Worm (Caenorhabditis elegans): ENCODE measurements around the gene dcr-1.

Gene dcr-1

ce11 chrIII:8037941-8038340 lies 42.1 kb downstream of the dcr-1 start, which contains the start of gene dpf-6:
Gene dpf-6, plus strand, starts transcription at chrIII:8038241.
- TF ChIP-seq B0019.2 (GFP tag; conservative IDR thresholded peaks at IDR 0.05) (no peak), F23B12.7 (tag; optimal IDR thresholded peaks at IDR 0.05; ENCODE audit: insufficient read depth) (no peak), ztf-18 (tag; optimal IDR thresholded peaks at IDR 0.05) (no peak), hlh-26 (GFP tag; conservative IDR thresholded peaks at IDR 0.05) (no peak), aptf-2 (GFP tag; conservative IDR thresholded peaks at IDR 0.05) (no peak), sea-2 (GFP tag; IDR thresholded peaks at IDR 0.05) (no peak), lag-1 (GFP tag; IDR thresholded peaks at IDR 0.05) (no peak), Y56A3A.18 (GFP tag; IDR thresholded peaks at IDR 0.05) (no peak)

DNA sequence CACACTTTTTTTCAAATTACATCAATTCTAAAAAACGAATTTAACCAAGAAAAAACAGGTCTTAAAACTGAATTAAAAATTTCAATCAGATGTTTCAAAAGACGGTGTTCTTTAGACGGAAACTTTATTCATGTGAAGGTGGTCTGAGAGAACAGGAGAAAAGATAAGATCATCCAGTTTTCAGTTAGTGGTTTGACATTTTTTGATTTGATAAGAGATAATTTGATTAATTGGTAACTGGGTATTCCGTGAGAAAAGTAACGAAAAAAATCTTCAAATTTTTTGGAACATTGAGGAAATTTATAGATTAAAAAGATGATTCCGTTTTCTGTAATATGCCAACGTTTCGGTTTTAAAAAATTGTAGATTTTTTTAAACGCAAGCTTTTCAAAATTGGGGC lies 43.6 kb downstream of the dcr-1 start:
- TF ChIP-seq let-526 (GFP tag; IDR thresholded peaks at IDR 0.05) (no peak), K11D2.4 (GFP tag; IDR thresholded peaks at IDR 0.05) (no peak), ceh-91 (GFP tag; IDR thresholded peaks at IDR 0.05) (no peak), sea-2 (GFP tag; IDR thresholded peaks at IDR 0.05) (no peak), madf-3 (GFP tag; IDR thresholded peaks at IDR 0.05) (no peak), pbrm-1 (GFP tag; IDR thresholded peaks at IDR 0.05) (no peak), nhr-80 (tag; optimal IDR thresholded peaks at IDR 0.05) (no peak), die-1 (tag; optimal IDR thresholded peaks at IDR 0.05) (no peak), Y53G8AR.9 (GFP tag; conservative IDR thresholded peaks at IDR 0.05) (no peak), B0019.2 (GFP tag; conservative IDR thresholded peaks at IDR 0.05) (no peak), ceh-40 (GFP tag; IDR thresholded peaks at IDR 0.05) (no peak), ztf-25 (GFP tag; IDR thresholded peaks at IDR 0.05) (no peak), F57C9.4 (tag; optimal IDR thresholded peaks at IDR 0.05) (no peak), nhr-90 (tag; optimal IDR thresholded peaks at IDR 0.05) (no peak), Y79H2A.3 (GFP tag; conservative IDR thresholded peaks at IDR 0.05) (no peak), ets-4 (GFP tag; optimal IDR thresholded peaks at IDR 0.05) (no peak)

DNA sequence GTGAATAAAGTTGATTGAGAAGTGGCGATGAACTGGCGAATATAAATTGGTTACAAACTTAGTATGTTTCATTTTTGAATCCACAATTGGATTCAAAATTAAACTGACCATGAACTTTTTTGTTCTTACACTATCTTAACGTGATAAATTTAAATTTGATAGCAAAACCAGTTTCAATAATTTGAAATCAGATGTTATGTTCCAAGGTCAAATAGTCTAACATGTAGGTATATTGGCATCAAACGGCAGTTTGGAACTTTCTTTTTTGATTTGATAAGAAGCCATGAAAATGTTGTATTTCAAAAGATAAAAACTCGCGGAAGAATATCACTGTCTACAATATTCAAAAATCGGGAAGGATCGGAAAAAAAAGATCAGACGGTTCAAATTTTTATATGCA lies 44.0 kb downstream of the dcr-1 start:
- TF ChIP-seq ceh-27 (GFP tag; optimal IDR thresholded peaks at IDR 0.05) (no peak), bed-1 (GFP tag; IDR thresholded peaks at IDR 0.05) (no peak)

DNA sequence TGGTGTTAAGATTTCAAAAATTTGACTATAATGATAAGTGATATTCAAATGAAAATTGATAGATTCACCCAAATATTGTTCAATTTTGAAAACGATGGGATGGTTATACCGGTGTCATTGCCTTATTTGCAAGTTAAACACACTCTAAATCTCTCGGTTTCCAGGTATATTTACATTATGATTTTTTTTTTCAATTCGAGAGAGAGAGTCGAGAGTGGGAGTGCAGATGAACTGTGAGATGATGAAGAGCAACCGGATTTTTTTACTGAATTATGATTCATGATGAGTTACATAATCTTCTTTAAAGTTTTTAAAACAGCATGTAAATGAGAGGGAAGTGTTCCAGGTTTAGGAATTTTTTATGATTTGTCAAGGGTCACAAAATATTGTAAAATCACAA lies 46.5 kb downstream of the dcr-1 start, which contains the start of gene F44B9.10:
F44B9.10 (minus strand) TSS at position 101 of the 400 bp plus-strand sequence.
- TF ChIP-seq zim-3 (tag; optimal IDR thresholded peaks at IDR 0.05), result no peak
- no peak for TF ChIP-seq F49E8.2 (tag; optimal IDR thresholded peaks at IDR 0.05; ENCODE audit: insufficient read depth)
- no peak for TF ChIP-seq snpc-1.3 (tag; optimal IDR thresholded peaks at IDR 0.05; ENCODE audit: insufficient read depth)
- TF ChIP-seq unc-62 (GFP tag; optimal IDR thresholded peaks at IDR 0.05), result no peak
- no peak for TF ChIP-seq pbrm-1 (GFP tag; IDR thresholded peaks at IDR 0.05)
- no peak for TF ChIP-seq C17E4.6 (GFP tag; IDR thresholded peaks at IDR 0.05)
- no peak for TF ChIP-seq lsl-1 (GFP tag; optimal IDR thresholded peaks at IDR 0.05)
- TF ChIP-seq aptf-2 (GFP tag; conservative IDR thresholded peaks at IDR 0.05), result no peak
- TF ChIP-seq ceh-79 (tag; optimal IDR thresholded peaks at IDR 0.05), result no peak
- no peak for TF ChIP-seq snpc-4 (GFP tag; optimal IDR thresholded peaks at IDR 0.05)
- TF ChIP-seq snpc-4 (tag; optimal IDR thresholded peaks at IDR 0.05), result no peak
- no peak for TF ChIP-seq Y79H2A.3 (GFP tag; conservative IDR thresholded peaks at IDR 0.05)
- TF ChIP-seq tbx-9 (tag; optimal IDR thresholded peaks at IDR 0.05; ENCODE audit: borderline replicate concordance), result no peak

All from whole organism, young adult.